Fruit fly (Drosophila melanogaster) whole organism, prepupa: ENCODE measurements around the gene Pdss2.

Source experiments
- Blimp-1 ChIP-seq: fragments of 200-800 bp; sonication (Bioruptor generic); optimal IDR thresholded peaks from 3 replicates; lab custom pipeline; 2017; ENCODE audit warnings: missing biosample characterization, missing genetic modification characterization, mild to moderate bottlenecking, moderate library complexity, missing genetic modification reagents
- CG10631 ChIP-seq: fragments of 200-800 bp; sonication (Bioruptor generic); optimal IDR thresholded peaks from 2 replicates; lab custom pipeline; 2016; ENCODE audit warnings: missing biosample characterization, missing genetic modification characterization
- CG11294 ChIP-seq: fragments of 200-800 bp; sonication (Bioruptor generic); IDR thresholded peaks from 2 replicates; pipeline ENCODE4 v1.3.6; 2022; ENCODE audit warnings: missing biosample characterization, missing genetic modification characterization
- CG11902 ChIP-seq: fragments of 200-800 bp; sonication (Bioruptor generic); optimal IDR thresholded peaks from 3 replicates; lab custom pipeline; 2016; ENCODE audit warnings: missing biosample characterization, missing genetic modification characterization
- CG15336 ChIP-seq: fragments of 200-800 bp; sonication (Bioruptor generic); IDR thresholded peaks from 2 replicates; pipeline ENCODE4 v1.3.6; 2022; ENCODE audit warnings: missing biosample characterization, missing genetic modification characterization
- CG1621 ChIP-seq: fragments of 200-800 bp; sonication (Bioruptor generic); optimal IDR thresholded peaks from 3 replicates; lab custom pipeline; 2018; ENCODE audit warnings: missing biosample characterization, mild to moderate bottlenecking, missing genetic modification characterization
- CG16779 ChIP-seq: fragments of 200-800 bp; sonication (Bioruptor generic); optimal IDR thresholded peaks from 3 replicates; lab custom pipeline; 2017; ENCODE audit warnings: missing biosample characterization, mild to moderate bottlenecking, missing genetic modification characterization
- CG32006 ChIP-seq: fragments of 200-800 bp; sonication (Bioruptor generic); optimal IDR thresholded peaks from 3 replicates; lab custom pipeline; 2017; ENCODE audit warnings: missing biosample characterization, mild to moderate bottlenecking, missing genetic modification characterization
- CG34406 ChIP-seq: fragments of 200-800 bp; sonication (Bioruptor generic); optimal IDR thresholded peaks from 3 replicates; lab custom pipeline; 2016; ENCODE audit warnings: missing biosample characterization, missing genetic modification characterization
- CG3919 ChIP-seq: fragments of 200-800 bp; sonication (Bioruptor generic); optimal IDR thresholded peaks from 3 replicates; lab custom pipeline; 2016; ENCODE audit warnings: missing biosample characterization, missing genetic modification characterization
- CG4318 ChIP-seq: fragments of 200-800 bp; sonication (Bioruptor generic); optimal IDR thresholded peaks from 3 replicates; lab custom pipeline; 2017; ENCODE audit warnings: missing biosample characterization, mild to moderate bottlenecking, missing genetic modification characterization
- CG6163 ChIP-seq: fragments of 200-800 bp; sonication (Bioruptor generic); IDR thresholded peaks from 3 replicates; pipeline ENCODE4 v1.3.6; 2022; ENCODE audit warnings: missing biosample characterization, missing genetic modification characterization
- CG6276 ChIP-seq: fragments of 200-800 bp; sonication (Bioruptor generic); optimal IDR thresholded peaks from 2 replicates; lab custom pipeline; 2017; ENCODE audit warnings: missing biosample characterization, mild to moderate bottlenecking, missing genetic modification characterization
- CG6792 ChIP-seq: fragments of 200-800 bp; sonication (Bioruptor generic); optimal IDR thresholded peaks from 3 replicates; lab custom pipeline; 2016; ENCODE audit warnings: missing biosample characterization, missing genetic modification characterization
- CG6808 ChIP-seq: fragments of 200-800 bp; sonication (Bioruptor generic); optimal IDR thresholded peaks from 3 replicates; lab custom pipeline; 2017; ENCODE audit warnings: missing biosample characterization, missing genetic modification characterization, mild to moderate bottlenecking, moderate library complexity, missing genetic modification reagents
- CG6854 ChIP-seq: fragments of 200-800 bp; sonication (Bioruptor generic); optimal IDR thresholded peaks from 2 replicates; lab custom pipeline; 2017; ENCODE audit warnings: missing biosample characterization, mild to moderate bottlenecking, missing genetic modification characterization
- CG7368 ChIP-seq: fragments of 200-800 bp; sonication (Bioruptor generic); optimal IDR thresholded peaks from 3 replicates; lab custom pipeline; 2016; ENCODE audit warnings: missing biosample characterization, missing genetic modification characterization
- CG8119 ChIP-seq: fragments of 200-800 bp; sonication (Bioruptor generic); IDR thresholded peaks from 3 replicates; pipeline ENCODE4 v1.3.6; 2022; ENCODE audit warnings: missing biosample characterization, missing genetic modification characterization
- CG8632 ChIP-seq: fragments of 200-800 bp; sonication (Bioruptor generic); optimal IDR thresholded peaks from 3 replicates; lab custom pipeline; 2016; ENCODE audit warnings: missing biosample characterization, missing genetic modification characterization
- Eip75B ChIP-seq: fragments of 200-800 bp; sonication (Bioruptor generic); optimal IDR thresholded peaks from 3 replicates; lab custom pipeline; 2016; ENCODE audit warnings: missing biosample characterization, missing genetic modification characterization
- Eip78C ChIP-seq: fragments of 200-800 bp; sonication (Bioruptor generic); peaks from one replicate; lab custom pipeline; 2016; ENCODE audit warnings: missing biosample characterization, missing genetic modification characterization
- Eip93F ChIP-seq: fragments of 200-800 bp; sonication (Bioruptor generic); optimal IDR thresholded peaks from 2 replicates; lab custom pipeline; 2016; ENCODE audit warnings: missing biosample characterization, mild to moderate bottlenecking, missing genetic modification characterization
- Ets21C ChIP-seq: fragments of 200-800 bp; sonication (Bioruptor generic); optimal IDR thresholded peaks from 3 replicates; lab custom pipeline; 2016; ENCODE audit warnings: missing biosample characterization, missing genetic modification characterization
- Ets96B ChIP-seq: fragments of 200-800 bp; optimal IDR thresholded peaks from 2 replicates; lab custom pipeline; 2019; ENCODE audit warnings: missing biosample characterization, mild to moderate bottlenecking, missing genetic modification characterization, moderate library complexity
- Gug ChIP-seq: fragments of 200-800 bp; sonication (Bioruptor generic); IDR thresholded peaks from 2 replicates; pipeline ENCODE4 v1.3.6; 2022; ENCODE audit warnings: missing biosample characterization, missing genetic modification characterization
- Hr38 ChIP-seq: sonication (Bioruptor generic); optimal IDR thresholded peaks from 2 replicates; lab custom pipeline; 2016; ENCODE audit warnings: missing biosample characterization, missing genetic modification characterization
- Hr39 ChIP-seq: fragments of 200-800 bp; sonication (Bioruptor generic); optimal IDR thresholded peaks from 2 replicates; lab custom pipeline; 2016; ENCODE audit warnings: missing biosample characterization, missing genetic modification characterization
- Hr4 ChIP-seq: fragments of 200-800 bp; sonication (Bioruptor generic); optimal IDR thresholded peaks from 3 replicates; lab custom pipeline; 2016; ENCODE audit warnings: missing biosample characterization, missing genetic modification characterization
- Lpt ChIP-seq: fragments of 200-800 bp; sonication (Bioruptor generic); optimal IDR thresholded peaks from 3 replicates; lab custom pipeline; 2016; ENCODE audit warnings: missing biosample characterization, missing genetic modification characterization
- Met ChIP-seq: fragments of 200-800 bp; sonication (Bioruptor generic); optimal IDR thresholded peaks from 3 replicates; lab custom pipeline; 2016; ENCODE audit warnings: missing biosample characterization, missing genetic modification characterization
- Sox14 ChIP-seq: fragments of 200-800 bp; sonication (Bioruptor generic); optimal IDR thresholded peaks from 3 replicates; lab custom pipeline; 2016; ENCODE audit warnings: missing biosample characterization, missing genetic modification characterization
- Sox15 ChIP-seq: fragments of 200-800 bp; sonication (Bioruptor generic); optimal IDR thresholded peaks from 3 replicates; lab custom pipeline; 2016; ENCODE audit warnings: missing biosample characterization, missing genetic modification characterization
- achi ChIP-seq: fragments of 200-800 bp; sonication (Bioruptor generic); optimal IDR thresholded peaks from 3 replicates; lab custom pipeline; 2016; ENCODE audit warnings: missing biosample characterization, missing genetic modification characterization
- acj6 ChIP-seq: fragments of 200-800 bp; sonication (Bioruptor generic); optimal IDR thresholded peaks from 3 replicates; lab custom pipeline; 2016; ENCODE audit warnings: missing biosample characterization, missing genetic modification characterization
- cyc ChIP-seq: fragments of 200-800 bp; sonication (Bioruptor generic); optimal IDR thresholded peaks from 3 replicates; lab custom pipeline; 2016; ENCODE audit warnings: missing biosample characterization, missing genetic modification characterization
- dac ChIP-seq: fragments of 200-800 bp; sonication (Bioruptor generic); optimal IDR thresholded peaks from 2 replicates; lab custom pipeline; 2017; ENCODE audit warnings: missing biosample characterization, mild to moderate bottlenecking, missing genetic modification characterization
- dsx ChIP-seq: fragments of 200-800 bp; optimal IDR thresholded peaks from 3 replicates; lab custom pipeline; 2019; ENCODE audit warnings: missing biosample characterization, mild to moderate bottlenecking, missing genetic modification characterization, moderate library complexity; ENCODE audit not compliant: poor library complexity, severe bottlenecking
- esn ChIP-seq: fragments of 200-800 bp; sonication (Bioruptor generic); optimal IDR thresholded peaks from 2 replicates; lab custom pipeline; 2016; ENCODE audit warnings: missing biosample characterization, mild to moderate bottlenecking, missing genetic modification characterization, moderate library complexity
- fd85E ChIP-seq: fragments of 200-800 bp; sonication (Bioruptor generic); optimal IDR thresholded peaks from 3 replicates; lab custom pipeline; 2016; ENCODE audit warnings: missing biosample characterization, missing genetic modification characterization
- fkh ChIP-seq: fragments of 200-800 bp; sonication (Bioruptor generic); optimal IDR thresholded peaks from 3 replicates; lab custom pipeline; 2017; ENCODE audit warnings: missing biosample characterization, mild to moderate bottlenecking, missing genetic modification characterization, moderate library complexity
- net ChIP-seq: fragments of 200-800 bp; sonication (Bioruptor generic); optimal IDR thresholded peaks from 3 replicates; lab custom pipeline; 2016; ENCODE audit warnings: missing biosample characterization, missing genetic modification characterization
- pdm3 ChIP-seq: fragments of 200-800 bp; sonication (Bioruptor generic); optimal IDR thresholded peaks from 3 replicates; lab custom pipeline; 2016; ENCODE audit warnings: missing biosample characterization, missing genetic modification characterization
- salr ChIP-seq, 2 experiments: fragments of 200-800 bp; sonication (Bioruptor generic); optimal IDR thresholded peaks; 3 replicates each; lab custom pipeline; 2016 to 2018; ENCODE audit warnings: missing biosample characterization in 2 of 2, missing genetic modification characterization in 2 of 2, mild to moderate bottlenecking in 1 of 2
- ss ChIP-seq, 2 experiments: fragments of 200-800 bp; sonication (Bioruptor generic); optimal IDR thresholded peaks; 2 replicates in 1 of 2; 3 replicates in 1 of 2; lab custom pipeline; 2017 to 2018; ENCODE audit warnings: mild to moderate bottlenecking in 2 of 2, missing biosample characterization in 2 of 2, missing genetic modification characterization in 2 of 2, moderate library complexity in 1 of 2
- svp ChIP-seq: fragments of 200-800 bp; sonication (Bioruptor generic); peaks from one replicate; lab custom pipeline; 2016; ENCODE audit warnings: missing biosample characterization, missing genetic modification characterization
- topi ChIP-seq: fragments of 200-800 bp; sonication (Bioruptor generic); optimal IDR thresholded peaks from 3 replicates; lab custom pipeline; 2016; ENCODE audit warnings: missing biosample characterization, missing genetic modification characterization
- vri ChIP-seq: fragments of 200-800 bp; sonication (Bioruptor generic); optimal IDR thresholded peaks from 3 replicates; lab custom pipeline; 2016; ENCODE audit warnings: missing biosample characterization, mild to moderate bottlenecking, missing genetic modification characterization

Gene Pdss2

dm6 chr3L:21056792-21057567, 29.3 kb downstream of the Pdss2 start (continued):
- peak; percentile 28; the same call in 2 of the 3 replicates for TF ChIP-seq CG6163 (GFP tag; lab: Robert Waterston, UW)
- TF ChIP-seq achi (GFP tag; lab: Kevin White, UChicago) = peak; percentile 60
- peak; percentile 36 for TF ChIP-seq CG6276 (GFP tag; lab: Kevin White, UChicago)
- no peak for TF ChIP-seq fkh (GFP tag; lab: Kevin White, UChicago)
- TF ChIP-seq CG4318 (GFP tag; lab: Kevin White, UChicago) = peak; percentile 73
- TF ChIP-seq Eip75B (GFP tag; lab: Kevin White, UChicago) = peak; percentile 68
- TF ChIP-seq net = peak; percentile 53
- TF ChIP-seq CG6808 (GFP tag; lab: Kevin White, UChicago) = peak; percentile 45
- TF ChIP-seq Hr39 (GFP tag; lab: Kevin White, UChicago) = peak; percentile 76
- TF ChIP-seq Met (GFP tag; lab: Kevin White, UChicago) = peak; percentile 75
- no peak for TF ChIP-seq dsx (GFP tag; lab: Kevin White, UChicago)
- peak in 1 of 2 experiments; percentile 23 for TF ChIP-seq ss (GFP tag; optimal IDR thresholded peaks at IDR 0.05; lab: Kevin White, UChicago)
- TF ChIP-seq, all 60 proteins: peak for 49

dm6 chr3L:21057568-21057940, 29.8 kb downstream of the Pdss2 start:
- TF ChIP-seq Lpt (no peak), CG6163 (GFP tag; lab: Robert Waterston, UW) (0 out of 3 replicates have a peak, but pooled peaks have one; percentile 41), CG34406 (no peak), dsx (GFP tag; lab: Kevin White, UChicago) (peak; percentile 5), ss (GFP tag; optimal IDR thresholded peaks at IDR 0.05; lab: Kevin White, UChicago) (no peak), Hr4 (no peak), CG10631 (no peak), Eip75B (GFP tag; lab: Kevin White, UChicago) (no peak), CG3919 (GFP tag; lab: Kevin White, UChicago) (no peak), cyc (GFP tag; lab: Kevin White, UChicago) (no peak), Hr38 (GFP tag; lab: Kevin White, UChicago) (no peak), esn (no peak), net (no peak), Eip78C (no peak), CG32006 (GFP tag; lab: Kevin White, UChicago) (peak; percentile 44), acj6 (GFP tag; lab: Kevin White, UChicago) (no peak), Hr39 (GFP tag; lab: Kevin White, UChicago) (no peak), CG16779 (no peak), Eip93F (GFP tag; lab: Kevin White, UChicago) (no peak), CG7368 (GFP tag; lab: Kevin White, UChicago) (no peak), pdm3 (GFP tag; lab: Kevin White, UChicago) (no peak), CG11902 (GFP tag; lab: Kevin White, UChicago) (no peak), Ets21C (GFP tag; lab: Kevin White, UChicago) (no peak), Sox15 (GFP tag; lab: Kevin White, UChicago) (no peak), CG1621 (tag; lab: Kevin White, UChicago) (no peak), CG8119 (GFP tag; lab: Robert Waterston, UW) (no peak), Sox14 (GFP tag; lab: Kevin White, UChicago) (no peak), CG6854 (peak; percentile 77), dac (GFP tag; lab: Kevin White, UChicago) (no peak), fd85E (GFP tag; lab: Kevin White, UChicago) (no peak), svp (GFP tag; lab: Kevin White, UChicago) (no peak), Blimp-1 (GFP tag; lab: Kevin White, UChicago) (no peak), achi (GFP tag; lab: Kevin White, UChicago) (no peak), topi (GFP tag; lab: Kevin White, UChicago) (no peak), Gug (GFP tag; lab: Robert Waterston, UW) (no peak), Met (GFP tag; lab: Kevin White, UChicago) (peak; percentile 16), CG11294 (GFP tag; lab: Robert Waterston, UW) (no peak), CG15336 (GFP tag; lab: Robert Waterston, UW) (no peak), CG4318 (GFP tag; lab: Kevin White, UChicago) (no peak), fkh (GFP tag; lab: Kevin White, UChicago) (peak; percentile 8), vri (GFP tag; lab: Kevin White, UChicago) (peak; percentile 40), salr (GFP tag; optimal IDR thresholded peaks at IDR 0.05; lab: Kevin White, UChicago) (no peak), Ets96B (tag; lab: Kevin White, UChicago) (no peak), CG8632 (GFP tag; lab: Kevin White, UChicago) (no peak), CG6808 (GFP tag; lab: Kevin White, UChicago) (no peak), CG6792 (GFP tag; lab: Kevin White, UChicago) (no peak)
